Worm (Caenorhabditis elegans) whole organism, L3 larva: Measurements from ENCODE around the gene clec-39.
A peak's percentile ranks its signal among the peaks of the same experiment; 100 is the strongest.

Experiments
- R02D3.7 ChIP-seq: fragments of 150-350 bp; optimal IDR thresholded peaks from 2 replicates; lab custom pipeline; 2014; ENCODE audit warnings: missing biosample characterization, missing genetic modification characterization
- ZK546.5 ChIP-seq: sonication (generic microtip); optimal IDR thresholded peaks from 2 replicates; lab custom pipeline; 2017; ENCODE audit warnings: missing biosample characterization, missing genetic modification characterization
- aly-2 ChIP-seq: fragments of 150-350 bp; optimal IDR thresholded peaks from 2 replicates; lab custom pipeline; 2014; ENCODE audit warnings: missing biosample characterization, missing genetic modification characterization
- ama-1 ChIP-seq: fragments of 150-350 bp; optimal IDR thresholded peaks from 2 replicates; lab custom pipeline; 2018
- ceh-16 ChIP-seq: sonication (generic microtip); optimal IDR thresholded peaks from 2 replicates; lab custom pipeline; 2017; ENCODE audit warnings: missing biosample characterization, missing genetic modification characterization
- ceh-28 ChIP-seq: fragments of 150-350 bp; optimal IDR thresholded peaks from 2 replicates; lab custom pipeline; 2014; ENCODE audit warnings: missing biosample characterization, missing genetic modification reagents, missing genetic modification characterization
- ceh-82 ChIP-seq: fragments of 150-350 bp; optimal IDR thresholded peaks from 2 replicates; lab custom pipeline; 2014; ENCODE audit warnings: missing biosample characterization, missing genetic modification characterization
- ceh-9 ChIP-seq: sonication (generic microtip); optimal IDR thresholded peaks from 2 replicates; lab custom pipeline; 2018; ENCODE audit warnings: missing biosample characterization, missing genetic modification characterization
- daf-12 ChIP-seq: fragments of 150-350 bp; optimal IDR thresholded peaks from 2 replicates; lab custom pipeline; 2014; ENCODE audit warnings: missing biosample characterization, missing genetic modification reagents, missing genetic modification characterization
- egl-27 ChIP-seq: sonication (generic microtip); optimal IDR thresholded peaks from 4 replicates; lab custom pipeline; 2017; ENCODE audit warnings: missing biosample characterization, missing genetic modification reagents, missing genetic modification characterization
- egl-5 ChIP-seq: fragments of 150-350 bp; optimal IDR thresholded peaks from 2 replicates; lab custom pipeline; 2017; ENCODE audit warnings: missing biosample characterization, missing genetic modification reagents, missing genetic modification characterization, inconsistent platforms
- elt-1 ChIP-seq: fragments of 150-350 bp; optimal IDR thresholded peaks from 2 replicates; lab custom pipeline; 2014; ENCODE audit warnings: missing biosample characterization, missing genetic modification characterization
- elt-2 ChIP-seq: sonication (generic microtip); optimal IDR thresholded peaks from 2 replicates; lab custom pipeline; 2016; ENCODE audit warnings: missing genetic modification reagents, mild to moderate bottlenecking, missing genetic modification characterization, missing compliant biosample characterization
- elt-3 ChIP-seq, 3 experiments: fragments of 150-350 bp in 1 of 3; sonication (generic microtip) in 2 of 3; optimal IDR thresholded peaks; 2 replicates in 2 of 3; 4 replicates in 1 of 3; lab custom pipeline; 2014 to 2017; ENCODE audit warnings: missing biosample characterization in 3 of 3, missing genetic modification characterization in 3 of 3
- fkh-10 ChIP-seq: sonication (generic microtip); optimal IDR thresholded peaks from 2 replicates; lab custom pipeline; 2017; ENCODE audit warnings: missing biosample characterization, missing genetic modification reagents, missing genetic modification characterization
- fkh-2 ChIP-seq: fragments of 150-350 bp; optimal IDR thresholded peaks from 2 replicates; lab custom pipeline; 2014; ENCODE audit warnings: missing biosample characterization, missing genetic modification reagents, missing genetic modification characterization
- hmg-11 ChIP-seq: sonication (generic microtip); optimal IDR thresholded peaks from 2 replicates; lab custom pipeline; 2016; ENCODE audit warnings: missing genetic modification characterization, missing compliant biosample characterization
- jun-1 ChIP-seq: fragments of 150-350 bp; optimal IDR thresholded peaks from 2 replicates; lab custom pipeline; 2014; ENCODE audit warnings: missing biosample characterization, missing genetic modification reagents, missing genetic modification characterization
- lin-15B ChIP-seq: fragments of 150-350 bp; optimal IDR thresholded peaks from 2 replicates; lab custom pipeline; 2014; ENCODE audit warnings: missing biosample characterization, missing genetic modification characterization
- lin-39 ChIP-seq: fragments of 150-350 bp; optimal IDR thresholded peaks from 2 replicates; lab custom pipeline; 2018; ENCODE audit warnings: missing biosample characterization, missing genetic modification reagents, missing genetic modification characterization
- mdl-1 ChIP-seq: fragments of 150-350 bp; optimal IDR thresholded peaks from 2 replicates; lab custom pipeline; 2014; ENCODE audit warnings: missing biosample characterization, missing genetic modification characterization
- mml-1 ChIP-seq: fragments of 150-350 bp; sonication (generic microtip); optimal IDR thresholded peaks from 3 replicates; lab custom pipeline; 2014; ENCODE audit warnings: missing biosample characterization, missing genetic modification characterization
- nfya-1 ChIP-seq: sonication (generic microtip); optimal IDR thresholded peaks from 2 replicates; lab custom pipeline; 2017; ENCODE audit warnings: missing genetic modification characterization, mild to moderate bottlenecking, missing compliant biosample characterization, antibody characterized with exemption, moderate library complexity; ENCODE audit not compliant: insufficient read depth
- nhr-11 ChIP-seq: fragments of 150-350 bp; optimal IDR thresholded peaks from 2 replicates; lab custom pipeline; 2014; ENCODE audit warnings: missing biosample characterization, missing genetic modification characterization
- nhr-23 ChIP-seq: fragments of 150-350 bp; optimal IDR thresholded peaks from 2 replicates; lab custom pipeline; 2014; ENCODE audit warnings: missing biosample characterization, missing genetic modification reagents, missing genetic modification characterization
- nhr-237 ChIP-seq: fragments of 150-350 bp; optimal IDR thresholded peaks from 2 replicates; lab custom pipeline; 2014; ENCODE audit warnings: missing biosample characterization, missing genetic modification characterization
- nhr-25 ChIP-seq: sonication (generic microtip); optimal IDR thresholded peaks from 2 replicates; lab custom pipeline; 2017; ENCODE audit warnings: missing biosample characterization, missing genetic modification characterization
- nhr-28 ChIP-seq: fragments of 150-350 bp; optimal IDR thresholded peaks from 2 replicates; lab custom pipeline; 2014; ENCODE audit warnings: missing biosample characterization, missing genetic modification characterization
- nhr-43 ChIP-seq: sonication (generic microtip); optimal IDR thresholded peaks from 2 replicates; lab custom pipeline; 2016; ENCODE audit warnings: mild to moderate bottlenecking, missing genetic modification characterization, missing compliant biosample characterization; ENCODE audit not compliant: poor library complexity, severe bottlenecking
- nhr-67 ChIP-seq: fragments of 150-350 bp; optimal IDR thresholded peaks from 2 replicates; lab custom pipeline; 2014; ENCODE audit warnings: missing biosample characterization, missing genetic modification characterization
- nhr-76 ChIP-seq: fragments of 150-350 bp; sonication (generic microtip); optimal IDR thresholded peaks from 5 replicates; lab custom pipeline; 2014; ENCODE audit warnings: missing biosample characterization, missing genetic modification characterization
- nhr-77 ChIP-seq: fragments of 150-350 bp; optimal IDR thresholded peaks from 2 replicates; lab custom pipeline; 2014; ENCODE audit warnings: missing biosample characterization, missing genetic modification characterization
- pha-4 ChIP-seq: fragments of 150-350 bp; optimal IDR thresholded peaks from 2 replicates; lab custom pipeline; 2014; ENCODE audit warnings: missing biosample characterization, missing genetic modification reagents, missing genetic modification characterization
- pqm-1 ChIP-seq: fragments of 150-350 bp; optimal IDR thresholded peaks from 2 replicates; lab custom pipeline; 2017; ENCODE audit warnings: missing biosample characterization, missing genetic modification characterization, inconsistent platforms
- sea-2 ChIP-seq: fragments of 150-350 bp; sonication (generic microtip); optimal IDR thresholded peaks from 4 replicates; lab custom pipeline; 2014; ENCODE audit warnings: missing biosample characterization, missing genetic modification reagents, missing genetic modification characterization
- skn-1 ChIP-seq: fragments of 150-350 bp; optimal IDR thresholded peaks from 2 replicates; lab custom pipeline; 2014; ENCODE audit warnings: missing biosample characterization, missing genetic modification characterization
- snpc-4 ChIP-seq: fragments of 150-350 bp; optimal IDR thresholded peaks from 2 replicates; lab custom pipeline; 2014; ENCODE audit warnings: missing biosample characterization, missing genetic modification characterization
- tbx-2 ChIP-seq: sonication (generic microtip); optimal IDR thresholded peaks from 2 replicates; lab custom pipeline; 2016; ENCODE audit warnings: mild to moderate bottlenecking, missing genetic modification characterization, missing compliant biosample characterization
- unc-62 ChIP-seq: fragments of 150-350 bp; sonication (generic microtip); optimal IDR thresholded peaks from 4 replicates; lab custom pipeline; 2014; ENCODE audit warnings: missing biosample characterization, missing genetic modification reagents, missing genetic modification characterization
- zag-1 ChIP-seq: fragments of 150-350 bp; optimal IDR thresholded peaks from 2 replicates; lab custom pipeline; 2014; ENCODE audit warnings: missing biosample characterization, missing genetic modification characterization
- ztf-11 ChIP-seq: fragments of 150-350 bp; optimal IDR thresholded peaks from 2 replicates; lab custom pipeline; 2014; ENCODE audit warnings: missing biosample characterization, missing genetic modification characterization
- ztf-4 ChIP-seq: fragments of 150-350 bp; optimal IDR thresholded peaks from 2 replicates; lab custom pipeline; 2014; ENCODE audit warnings: missing biosample characterization, missing genetic modification characterization

The clec-39 gene

ce11 chrV:16780554-16780953 is 41.5 kb downstream of the clec-39 start:
- no peak for TF ChIP-seq lin-39 (tag; lab: Kevin White, UChicago)
- TF ChIP-seq nhr-25 = no peak
- TF ChIP-seq nhr-43 (tag; lab: Kevin White, UChicago) = peak; percentile 18
- TF ChIP-seq nhr-23 (tag; lab: Kevin White, UChicago) = peak; percentile 31
- TF ChIP-seq nhr-77 = no peak
- no peak for TF ChIP-seq ztf-4 (tag; lab: Kevin White, UChicago)
- TF ChIP-seq mdl-1 (tag; lab: Kevin White, UChicago) = no peak
- no peak for TF ChIP-seq sea-2 (GFP tag; lab: Kevin White, UChicago)
- no peak for TF ChIP-seq nhr-28 (tag; lab: Kevin White, UChicago)
- no peak for TF ChIP-seq skn-1
- TF ChIP-seq lin-15B (tag; lab: Kevin White, UChicago) = no peak
- TF ChIP-seq ama-1 (lab: Kevin White, UChicago) = peak; percentile 29

- TF ChIP-seq pqm-1 (tag; lab: Kevin White, UChicago) (no peak), ceh-9 (no peak), ztf-11 (tag; lab: Kevin White, UChicago) (no peak), aly-2 (tag; lab: Kevin White, UChicago) (no peak), nhr-25 (no peak), jun-1 (tag; lab: Kevin White, UChicago) (no peak), ceh-82 (no peak), zag-1 (tag; lab: Kevin White, UChicago) (no peak), nfya-1 (tag; lab: Kevin White, UChicago) (no peak), sea-2 (GFP tag; lab: Kevin White, UChicago) (no peak), daf-12 (tag; lab: Kevin White, UChicago) (no peak), tbx-2 (tag; lab: Kevin White, UChicago) (no peak), nhr-28 (tag; lab: Kevin White, UChicago) (no peak), nhr-67 (tag; lab: Kevin White, UChicago) (no peak), fkh-2 (tag; lab: Kevin White, UChicago) (no peak), ZK546.5 (tag; lab: Kevin White, UChicago) (no peak), lin-15B (tag; lab: Kevin White, UChicago) (no peak), R02D3.7 (no peak), egl-27 (no peak), nhr-76 (tag; lab: Kevin White, UChicago) (no peak)
Observed at ce11 chrV:16781974-16782373, 42.9 kb downstream of the clec-39 start.

- TF ChIP-seq mml-1 = no peak
- TF ChIP-seq nhr-76 (tag; lab: Kevin White, UChicago) = no peak
- TF ChIP-seq nhr-67 (tag; lab: Kevin White, UChicago) = no peak
- no peak for TF ChIP-seq ZK546.5 (tag; lab: Kevin White, UChicago)
- TF ChIP-seq pha-4 (tag; lab: Kevin White, UChicago) = no peak
- no peak for TF ChIP-seq elt-3 (tag; optimal IDR thresholded peaks at IDR 0.05; lab: Kevin White, UChicago)
- no peak for TF ChIP-seq nhr-23 (tag; lab: Kevin White, UChicago)
- TF ChIP-seq nfya-1 (tag; lab: Kevin White, UChicago) = no peak
- TF ChIP-seq hmg-11 (tag; lab: Kevin White, UChicago) = no peak
- no peak for TF ChIP-seq nhr-237
- TF ChIP-seq egl-5 (tag; lab: Kevin White, UChicago) = no peak
Observed at ce11 chrV:16784806-16785205, 45.7 kb downstream of the clec-39 start.

- TF ChIP-seq ztf-4 (tag; lab: Kevin White, UChicago) = no peak
- TF ChIP-seq snpc-4 (tag; lab: Kevin White, UChicago) = no peak
- no peak for TF ChIP-seq ceh-9
- TF ChIP-seq ZK546.5 (tag; lab: Kevin White, UChicago) = no peak
- TF ChIP-seq lin-15B (tag; lab: Kevin White, UChicago) = no peak
- no peak for TF ChIP-seq elt-2
- no peak for TF ChIP-seq elt-1 (tag; lab: Kevin White, UChicago)
- TF ChIP-seq pha-4 (tag; lab: Kevin White, UChicago) = no peak
- no peak for TF ChIP-seq unc-62 (GFP tag; lab: Kevin White, UChicago)
- TF ChIP-seq nfya-1 (tag; lab: Kevin White, UChicago) = no peak
- no peak for TF ChIP-seq aly-2 (tag; lab: Kevin White, UChicago)
- no peak for TF ChIP-seq fkh-10
- TF ChIP-seq ama-1 (lab: Kevin White, UChicago) = no peak
- no peak for TF ChIP-seq nhr-237
- TF ChIP-seq ceh-28 (tag; lab: Kevin White, UChicago) = no peak
- TF ChIP-seq nhr-11 (tag; lab: Kevin White, UChicago) = no peak
- TF ChIP-seq nhr-43 (tag; lab: Kevin White, UChicago) = no peak
- TF ChIP-seq ceh-16 = no peak
Observed at ce11 chrV:16786012-16786411, 46.9 kb downstream of the clec-39 start.
